Fruit fly (Drosophila melanogaster) whole organism, pupa: Measurements from ENCODE around the gene nAChRbeta1.

Experiments
- CG10348 ChIP-seq: fragments of 200-800 bp; sonication (Bioruptor generic); IDR thresholded peaks from 2 replicates; pipeline ENCODE4 v1.3.6; 2022; ENCODE audit warnings: missing biosample characterization, missing genetic modification characterization
- CG12605 ChIP-seq: fragments of 200-800 bp; sonication (Bioruptor generic); IDR thresholded peaks from 2 replicates; pipeline ENCODE4 v1.3.6; 2022; ENCODE audit warnings: missing biosample characterization, missing genetic modification characterization
- CG13204 ChIP-seq: fragments of 200-800 bp; sonication (Bioruptor generic); optimal IDR thresholded peaks from 2 replicates; lab custom pipeline; 2018; ENCODE audit warnings: missing biosample characterization, mild to moderate bottlenecking, missing genetic modification characterization, moderate library complexity
- CG14655 ChIP-seq: fragments of 200-800 bp; sonication (Bioruptor generic); optimal IDR thresholded peaks from 3 replicates; lab custom pipeline; 2017; ENCODE audit warnings: mild to moderate bottlenecking, missing biosample characterization, missing genetic modification reagents, missing genetic modification characterization
- CG15710 ChIP-seq: fragments of 200-800 bp; sonication (Bioruptor generic); optimal IDR thresholded peaks from 2 replicates; lab custom pipeline; 2018; ENCODE audit warnings: missing biosample characterization, mild to moderate bottlenecking, missing genetic modification characterization, moderate library complexity
- CG17806 ChIP-seq: fragments of 200-800 bp; sonication (Bioruptor generic); optimal IDR thresholded peaks from 2 replicates; lab custom pipeline; 2018; ENCODE audit warnings: missing biosample characterization, mild to moderate bottlenecking, missing genetic modification characterization, moderate library complexity
- CG32121 ChIP-seq: fragments of 200-800 bp; sonication (Bioruptor generic); IDR thresholded peaks from 2 replicates; pipeline ENCODE4 v1.3.6; 2022; ENCODE audit warnings: missing biosample characterization, missing genetic modification characterization
- CG34367 ChIP-seq: fragments of 200-800 bp; sonication (Bioruptor generic); optimal IDR thresholded peaks from 2 replicates; lab custom pipeline; 2018; ENCODE audit warnings: missing biosample characterization, mild to moderate bottlenecking, missing genetic modification characterization
- CG4496 ChIP-seq: fragments of 200-800 bp; sonication (Bioruptor generic); IDR thresholded peaks from 3 replicates; pipeline ENCODE4 v1.3.6; 2022; ENCODE audit warnings: missing biosample characterization, missing genetic modification characterization
- CG8159 ChIP-seq: fragments of 200-800 bp; sonication (Bioruptor generic); optimal IDR thresholded peaks from 3 replicates; lab custom pipeline; 2018; ENCODE audit warnings: missing biosample characterization, mild to moderate bottlenecking, missing genetic modification characterization, moderate library complexity
- CG8301 ChIP-seq: fragments of 200-800 bp; sonication (Bioruptor generic); optimal IDR thresholded peaks from 2 replicates; lab custom pipeline; 2018; ENCODE audit warnings: missing biosample characterization, mild to moderate bottlenecking, missing genetic modification characterization
- CG9948 ChIP-seq: fragments of 200-800 bp; sonication (Bioruptor generic); optimal IDR thresholded peaks from 2 replicates; lab custom pipeline; 2018; ENCODE audit warnings: missing biosample characterization, mild to moderate bottlenecking, missing genetic modification characterization, moderate library complexity
- D1 ChIP-seq: fragments of 200-800 bp; sonication (Bioruptor generic); optimal IDR thresholded peaks from 2 replicates; lab custom pipeline; 2018; ENCODE audit warnings: missing biosample characterization, mild to moderate bottlenecking, missing genetic modification characterization, moderate library complexity
- EcR ChIP-seq: fragments of 200-800 bp; sonication (Bioruptor generic); optimal IDR thresholded peaks from 3 replicates; lab custom pipeline; 2019; ENCODE audit warnings: missing biosample characterization, missing genetic modification characterization, mild to moderate bottlenecking, moderate library complexity, missing genetic modification reagents
- Ets98B ChIP-seq: fragments of 200-800 bp; sonication (Bioruptor generic); IDR thresholded peaks from 2 replicates; pipeline ENCODE4 v1.3.6; 2022; ENCODE audit warnings: missing biosample characterization, missing genetic modification characterization
- Pif1A ChIP-seq: fragments of 200-800 bp; sonication (Bioruptor generic); optimal IDR thresholded peaks from 3 replicates; lab custom pipeline; 2016; ENCODE audit warnings: missing biosample characterization, missing genetic modification characterization
- Pif1B ChIP-seq: fragments of 200-800 bp; sonication (Bioruptor generic); optimal IDR thresholded peaks from 3 replicates; lab custom pipeline; 2016; ENCODE audit warnings: missing biosample characterization, missing genetic modification characterization
- Snoo ChIP-seq: fragments of 200-800 bp; sonication (Bioruptor generic); optimal IDR thresholded peaks from 3 replicates; lab custom pipeline; 2017; ENCODE audit warnings: missing biosample characterization, mild to moderate bottlenecking, missing genetic modification characterization, inconsistent platforms
- fd96Ca ChIP-seq: fragments of 200-800 bp; sonication (Bioruptor generic); IDR thresholded peaks from 3 replicates; pipeline ENCODE4 v1.3.6; 2022; ENCODE audit warnings: missing biosample characterization, missing genetic modification characterization
- gl ChIP-seq: fragments of 200-800 bp; sonication (Bioruptor generic); optimal IDR thresholded peaks from 2 replicates; lab custom pipeline; 2018; ENCODE audit warnings: missing biosample characterization, mild to moderate bottlenecking, missing genetic modification characterization
- rn ChIP-seq: fragments of 200-800 bp; sonication (Bioruptor generic); IDR thresholded peaks from 2 replicates; pipeline ENCODE4 v1.3.6; 2022; ENCODE audit warnings: missing biosample characterization, missing genetic modification characterization

nAChRbeta1 gene

DNA sequence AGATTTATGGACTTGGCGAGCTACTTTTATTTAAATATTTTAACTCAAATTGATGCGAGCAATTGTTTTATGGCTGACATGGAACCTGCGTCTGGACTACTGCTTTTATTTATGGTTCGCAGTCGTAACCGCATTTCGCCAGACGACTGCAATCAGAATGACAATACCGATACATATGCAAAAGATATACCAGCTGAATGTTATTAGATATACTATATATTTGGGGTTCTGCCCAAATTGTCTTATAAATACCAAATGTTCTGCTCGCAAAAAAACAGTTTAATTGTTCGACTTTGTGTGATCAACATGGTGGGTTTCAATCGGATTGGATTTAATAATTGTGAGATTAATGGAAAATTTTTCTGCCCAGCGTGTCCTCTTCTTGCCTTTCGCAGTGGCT is 40.6 kb downstream of the nAChRbeta1 start, which contains the start of gene CG32249:
Gene CG32249, plus strand, starts transcription at position 301 of the 400 bp plus-strand sequence.
- no peak for TF ChIP-seq EcR
- no peak for TF ChIP-seq CG34367 (tag; lab: Kevin White, UChicago)
- TF ChIP-seq CG12605 (GFP tag; lab: Robert Waterston, UW): no peak
- TF ChIP-seq CG32121 (GFP tag; lab: Robert Waterston, UW): no peak
- TF ChIP-seq CG8159 (tag; lab: Kevin White, UChicago): no peak
- TF ChIP-seq Ets98B (GFP tag; lab: Robert Waterston, UW): no peak
- TF ChIP-seq D1 (tag; lab: Kevin White, UChicago): no peak
- no peak for TF ChIP-seq rn (GFP tag; lab: Robert Waterston, UW)
- no peak for TF ChIP-seq CG8301 (tag; lab: Kevin White, UChicago)

DNA sequence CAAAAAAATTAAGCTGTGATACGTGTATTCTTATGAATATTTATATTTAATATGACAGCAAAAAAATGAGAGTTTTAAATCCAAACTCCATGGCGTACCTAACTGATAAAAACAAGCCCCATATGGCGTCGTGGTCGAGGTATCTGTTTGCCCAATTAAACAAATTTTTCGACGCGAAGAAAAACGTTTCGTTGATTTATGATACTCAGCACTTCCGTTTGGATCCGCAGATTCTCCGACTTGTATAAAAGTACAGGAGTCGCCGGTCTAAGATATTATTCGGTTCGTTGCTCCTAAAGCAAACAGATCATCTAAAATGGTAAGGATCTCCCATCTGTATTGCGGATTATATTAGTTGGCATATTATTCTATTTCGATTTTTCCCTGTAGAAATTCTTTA is 42.3 kb downstream of the nAChRbeta1 start, which contains the start of gene CG32248:
Gene CG32248, plus strand, starts transcription at position 301 of the 400 bp plus-strand sequence.
- no peak for TF ChIP-seq CG4496 (GFP tag; lab: Robert Waterston, UW)
- no peak for TF ChIP-seq CG15710 (tag; lab: Kevin White, UChicago)
- TF ChIP-seq Snoo: no peak
- TF ChIP-seq CG14655 (GFP tag; lab: Kevin White, UChicago): no peak
- no peak for TF ChIP-seq CG10348 (GFP tag; lab: Robert Waterston, UW)
- TF ChIP-seq Ets98B (GFP tag; lab: Robert Waterston, UW): no peak

DNA sequence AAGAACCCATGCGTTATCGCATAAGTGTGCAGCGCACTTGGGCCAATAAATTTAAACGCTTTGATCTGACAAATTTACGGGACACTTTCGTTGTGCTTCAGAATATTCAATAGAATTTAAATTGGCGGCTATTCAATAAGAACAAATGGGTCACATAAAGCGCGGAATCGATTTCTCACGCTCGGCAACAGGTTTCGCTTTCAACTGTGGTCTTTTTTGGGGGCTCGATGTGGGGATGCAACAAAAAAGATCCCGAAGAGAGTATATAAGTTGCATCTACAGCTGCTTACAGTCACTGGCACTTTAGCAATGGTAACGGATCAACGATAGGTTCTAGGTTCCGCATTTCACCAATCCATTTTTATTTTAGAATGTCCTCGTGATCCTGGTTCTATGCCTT is 43.6 kb downstream of the nAChRbeta1 start, which contains the start of gene CG11349:
Gene CG11349, plus strand, starts transcription at position 301 of the 400 bp plus-strand sequence.
- TF ChIP-seq gl (tag; lab: Kevin White, UChicago): no peak
- TF ChIP-seq CG8301 (tag; lab: Kevin White, UChicago): no peak
- no peak for TF ChIP-seq Pif1B (GFP tag; lab: Kevin White, UChicago)
- no peak for TF ChIP-seq CG4496 (GFP tag; lab: Robert Waterston, UW)
- no peak for TF ChIP-seq CG12605 (GFP tag; lab: Robert Waterston, UW)
- TF ChIP-seq EcR: no peak
- TF ChIP-seq CG14655 (GFP tag; lab: Kevin White, UChicago): no peak
- TF ChIP-seq CG34367 (tag; lab: Kevin White, UChicago): no peak
- TF ChIP-seq CG8159 (tag; lab: Kevin White, UChicago): no peak
- no peak for TF ChIP-seq fd96Ca
- TF ChIP-seq CG10348 (GFP tag; lab: Robert Waterston, UW): no peak
- TF ChIP-seq CG9948 (tag; lab: Kevin White, UChicago): no peak
- TF ChIP-seq Snoo: no peak
- TF ChIP-seq CG13204: no peak
- TF ChIP-seq D1 (tag; lab: Kevin White, UChicago): no peak
- no peak for TF ChIP-seq CG17806 (tag; lab: Kevin White, UChicago)
- TF ChIP-seq CG32121 (GFP tag; lab: Robert Waterston, UW): no peak
- no peak for TF ChIP-seq CG15710 (tag; lab: Kevin White, UChicago)
- TF ChIP-seq Ets98B (GFP tag; lab: Robert Waterston, UW): no peak

DNA sequence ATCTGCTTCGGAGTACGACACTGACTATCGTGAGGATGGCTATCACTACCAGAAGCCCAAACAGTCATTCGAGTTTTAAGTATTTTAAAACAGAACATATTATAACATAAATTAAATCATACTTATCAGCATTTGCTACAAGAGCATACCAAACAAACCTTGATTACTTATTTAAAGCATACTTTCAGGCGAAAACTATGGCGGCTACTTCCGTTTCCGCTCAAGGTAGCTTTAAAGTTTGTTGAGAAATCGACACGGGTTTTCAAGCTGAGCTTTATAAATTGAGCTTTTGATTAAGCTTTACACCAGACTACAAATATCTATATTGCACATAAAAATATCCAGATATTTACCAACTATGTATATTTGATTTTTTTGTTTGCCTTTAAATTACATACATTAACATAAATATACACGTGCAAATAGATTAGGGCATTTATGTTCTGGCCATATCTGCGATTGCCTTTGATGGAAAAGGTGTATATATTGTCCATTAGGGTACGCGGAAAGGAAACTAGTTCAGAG is 45.9 kb downstream of the nAChRbeta1 start:
- peak; percentile 66 for TF ChIP-seq Pif1A (GFP tag; lab: Kevin White, UChicago)
- peak; percentile 61 for TF ChIP-seq Ets98B (GFP tag; lab: Robert Waterston, UW)
- TF ChIP-seq CG32121 (GFP tag; lab: Robert Waterston, UW): no peak
- no peak for TF ChIP-seq D1 (tag; lab: Kevin White, UChicago)
- no peak for TF ChIP-seq CG17806 (tag; lab: Kevin White, UChicago)
- no peak for TF ChIP-seq CG13204
- TF ChIP-seq CG4496 (GFP tag; lab: Robert Waterston, UW): peak; percentile 96
- TF ChIP-seq CG8159 (tag; lab: Kevin White, UChicago): peak; percentile 20
- TF ChIP-seq CG9948 (tag; lab: Kevin White, UChicago): no peak
- peak; percentile 43 for TF ChIP-seq CG34367 (tag; lab: Kevin White, UChicago)
- peak; percentile 24 for TF ChIP-seq CG8301 (tag; lab: Kevin White, UChicago)
- no peak for TF ChIP-seq rn (GFP tag; lab: Robert Waterston, UW)
- peak; percentile 25 for TF ChIP-seq CG14655 (GFP tag; lab: Kevin White, UChicago)
- TF ChIP-seq CG12605 (GFP tag; lab: Robert Waterston, UW): peak; percentile 20; the same call in 1 of the 2 replicates
- TF ChIP-seq Pif1B (GFP tag; lab: Kevin White, UChicago): peak; percentile 13
- TF ChIP-seq Snoo: no peak
- no peak for TF ChIP-seq gl (tag; lab: Kevin White, UChicago)
- TF ChIP-seq fd96Ca: 0 out of 3 replicates have a peak, but pooled peaks have one; percentile 35

DNA sequence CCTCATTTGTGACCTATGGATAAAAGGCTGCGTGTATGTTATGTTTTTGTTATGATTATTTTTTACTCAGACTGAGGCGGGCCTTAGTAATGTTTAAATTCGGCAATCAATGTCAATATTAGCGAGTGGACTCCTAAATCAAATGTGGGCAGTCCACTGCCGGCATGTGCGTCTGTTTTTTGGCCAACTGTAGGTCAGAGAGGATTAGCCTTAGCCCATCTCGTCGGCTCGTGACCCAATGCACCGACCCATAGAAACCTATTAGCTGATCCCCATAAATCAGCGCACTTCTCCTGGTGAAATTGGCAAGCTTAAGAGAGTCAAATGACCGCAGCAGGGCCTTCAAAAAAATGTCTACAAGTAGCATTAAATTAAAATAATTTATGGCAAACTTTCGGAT is 46.6 kb downstream of the nAChRbeta1 start:
- TF ChIP-seq CG9948 (tag; lab: Kevin White, UChicago) (no peak), CG12605 (GFP tag; lab: Robert Waterston, UW) (no peak), rn (GFP tag; lab: Robert Waterston, UW) (no peak), CG15710 (tag; lab: Kevin White, UChicago) (no peak), Snoo (no peak), CG32121 (GFP tag; lab: Robert Waterston, UW) (no peak), Pif1B (GFP tag; lab: Kevin White, UChicago) (no peak), CG14655 (GFP tag; lab: Kevin White, UChicago) (no peak), CG8301 (tag; lab: Kevin White, UChicago) (no peak), CG13204 (no peak), CG17806 (tag; lab: Kevin White, UChicago) (no peak)
